Worm (Caenorhabditis elegans) whole organism, young adult: ENCODE measurements around the gene oac-1.

Experiments used
- Y95B8A.8 ChIP-seq: fragments of 200-800 bp; sonication (Bioruptor generic); IDR thresholded peaks from 2 replicates; pipeline ENCODE4 v1.3.6; 2022; ENCODE audit warnings: missing genetic modification reagents, missing genetic modification characterization, missing compliant biosample characterization
- athp-1 ChIP-seq: sonication (generic microtip); optimal IDR thresholded peaks from 2 replicates; lab custom pipeline; 2017; ENCODE audit warnings: mild to moderate bottlenecking, missing genetic modification characterization, missing compliant biosample characterization
- ceh-79 ChIP-seq: sonication (generic microtip); optimal IDR thresholded peaks from 2 replicates; lab custom pipeline; 2017; ENCODE audit warnings: mild to moderate bottlenecking, missing genetic modification characterization, missing compliant biosample characterization
- madf-10 ChIP-seq: sonication (generic microtip); optimal IDR thresholded peaks from 2 replicates; lab custom pipeline; 2016; ENCODE audit warnings: mild to moderate bottlenecking, missing genetic modification characterization, missing compliant biosample characterization
- nhr-179 ChIP-seq: sonication (generic microtip); optimal IDR thresholded peaks from 2 replicates; lab custom pipeline; 2016; ENCODE audit warnings: mild to moderate bottlenecking, missing genetic modification characterization, missing compliant biosample characterization
- nhr-90 ChIP-seq: sonication (generic microtip); optimal IDR thresholded peaks from 2 replicates; lab custom pipeline; 2016; ENCODE audit warnings: missing genotype, mild to moderate bottlenecking, missing genetic modification characterization, missing compliant biosample characterization
- pha-4 ChIP-seq: fragments of 150-350 bp; sonication (generic microtip); optimal IDR thresholded peaks from 2 replicates; lab custom pipeline; 2014; ENCODE audit warnings: missing biosample characterization, missing genetic modification reagents, missing genetic modification characterization
- snpc-4 ChIP-seq, 5 experiments: fragments of 150-350 bp in 1 of 5; sonication (generic microtip) in 4 of 5; optimal IDR thresholded peaks; 2 replicates each; lab custom pipeline; 2014 to 2018; ENCODE audit warnings: missing genetic modification characterization in 5 of 5, missing biosample characterization in 3 of 5, antibody characterized with exemption in 2 of 5, mild to moderate bottlenecking in 2 of 5, missing compliant biosample characterization in 2 of 5, missing genotype in 2 of 5, moderate library complexity in 2 of 5, missing genetic modification reagents in 1 of 5

- no peak for TF ChIP-seq Y95B8A.8 (GFP tag; lab: Robert Waterston, UW)
- no peak for TF ChIP-seq nhr-179 (tag; lab: Kevin White, UChicago)
- no peak for TF ChIP-seq pha-4 (tag; lab: Kevin White, UChicago)
- no peak for TF ChIP-seq nhr-90 (tag; lab: Kevin White, UChicago)
- TF ChIP-seq ceh-79 (tag; lab: Kevin White, UChicago): no peak
- no peak for TF ChIP-seq snpc-4 (GFP tag; optimal IDR thresholded peaks at IDR 0.05; lab: Kevin White, UChicago)
- no peak for TF ChIP-seq snpc-4 (tag; optimal IDR thresholded peaks at IDR 0.05; lab: Kevin White, UChicago)
- no peak for TF ChIP-seq madf-10 (tag; lab: Kevin White, UChicago)
- no peak for TF ChIP-seq athp-1 (tag; lab: Kevin White, UChicago)
These were observed 12.3 kb downstream of the oac-1 start for ce11 chrV:19543509-19543908.
